Worm (Caenorhabditis elegans): ENCODE data around the gene F54H5.14.

Gene F54H5.14

ce11 chrII:6616770-6617169, 8.4 kb downstream of the F54H5.14 start, which contains the start of gene klf-3:
TSS of gene klf-3 (plus strand) at chrII:6616878.
- TF ChIP-seq sea-1 (GFP tag; conservative IDR thresholded peaks at IDR 0.05) (no peak), aly-1 (tag; optimal IDR thresholded peaks at IDR 0.05) (no peak), ceh-36 (tag; optimal IDR thresholded peaks at IDR 0.05) (no peak), ama-1 (optimal IDR thresholded peaks at IDR 0.05) (no peak), ceh-13 (GFP tag; optimal IDR thresholded peaks at IDR 0.05) (no peak), hnd-1 (tag; optimal IDR thresholded peaks at IDR 0.05) (no peak)

ce11 chrII:6616135-6616534, 9.1 kb downstream of the F54H5.14 start:
- TF ChIP-seq tbx-11 (GFP tag; IDR thresholded peaks at IDR 0.05) = no peak
- no peak for TF ChIP-seq sea-1 (GFP tag; conservative IDR thresholded peaks at IDR 0.05)
- TF ChIP-seq ceh-13 (GFP tag; optimal IDR thresholded peaks at IDR 0.05) = no peak
- no peak for TF ChIP-seq aly-1 (tag; optimal IDR thresholded peaks at IDR 0.05)

- no peak for TF ChIP-seq hnd-1 (tag; optimal IDR thresholded peaks at IDR 0.05)
Observed at ce11 chrII:6615232-6616029, 9.8 kb downstream of the F54H5.14 start.

ce11 chrII:6614500-6614899, 10.7 kb downstream of the F54H5.14 start:
- TF ChIP-seq B0310.2 (tag; optimal IDR thresholded peaks at IDR 0.05) (no peak), tbx-37 (GFP tag; conservative IDR thresholded peaks at IDR 0.05) (no peak), tbx-11 (GFP tag; IDR thresholded peaks at IDR 0.05) (no peak), scrt-1 (GFP tag; IDR thresholded peaks at IDR 0.05) (no peak), sea-1 (GFP tag; conservative IDR thresholded peaks at IDR 0.05) (no peak), ceh-36 (tag; optimal IDR thresholded peaks at IDR 0.05) (no peak), ceh-13 (GFP tag; optimal IDR thresholded peaks at IDR 0.05) (no peak), aly-1 (tag; optimal IDR thresholded peaks at IDR 0.05) (no peak), tra-4 (tag; optimal IDR thresholded peaks at IDR 0.05) (no peak), hmg-4 (GFP tag; optimal IDR thresholded peaks at IDR 0.05) (no peak), F13C5.2 (tag; optimal IDR thresholded peaks at IDR 0.05) (no peak), ets-7 (tag; optimal IDR thresholded peaks at IDR 0.05) (no peak), hmbx-1 (tag; optimal IDR thresholded peaks at IDR 0.05) (no peak), pes-1 (GFP tag; IDR thresholded peaks at IDR 0.05) (no peak), ama-1 (optimal IDR thresholded peaks at IDR 0.05) (no peak), flt-1 (GFP tag; IDR thresholded peaks at IDR 0.05) (no peak)

ce11 chrII:6612544-6612943, 12.7 kb downstream of the F54H5.14 start:
- no peak for TF ChIP-seq ama-1 (optimal IDR thresholded peaks at IDR 0.05)
- TF ChIP-seq tbx-11 (GFP tag; IDR thresholded peaks at IDR 0.05) = no peak
- no peak for TF ChIP-seq tra-4 (tag; optimal IDR thresholded peaks at IDR 0.05)
- no peak for TF ChIP-seq B0310.2 (tag; optimal IDR thresholded peaks at IDR 0.05)
- TF ChIP-seq pes-1 (GFP tag; IDR thresholded peaks at IDR 0.05) = no peak
- TF ChIP-seq hmg-4 (GFP tag; optimal IDR thresholded peaks at IDR 0.05) = no peak
- TF ChIP-seq hmbx-1 (tag; optimal IDR thresholded peaks at IDR 0.05) = no peak
- TF ChIP-seq F13C5.2 (tag; optimal IDR thresholded peaks at IDR 0.05) = no peak
- no peak for TF ChIP-seq ets-7 (tag; optimal IDR thresholded peaks at IDR 0.05)
- TF ChIP-seq scrt-1 (GFP tag; IDR thresholded peaks at IDR 0.05) = no peak
- no peak for TF ChIP-seq ceh-36 (tag; optimal IDR thresholded peaks at IDR 0.05)
- TF ChIP-seq tbx-37 (GFP tag; conservative IDR thresholded peaks at IDR 0.05) = no peak
- TF ChIP-seq flt-1 (GFP tag; IDR thresholded peaks at IDR 0.05) = no peak
- no peak for TF ChIP-seq hnd-1 (tag; optimal IDR thresholded peaks at IDR 0.05)
- no peak for TF ChIP-seq aly-1 (tag; optimal IDR thresholded peaks at IDR 0.05)
- TF ChIP-seq sea-1 (GFP tag; conservative IDR thresholded peaks at IDR 0.05) = no peak

- TF ChIP-seq B0310.2 (tag; optimal IDR thresholded peaks at IDR 0.05) = no peak
- TF ChIP-seq flt-1 (GFP tag; IDR thresholded peaks at IDR 0.05) = no peak
- no peak for TF ChIP-seq ceh-13 (GFP tag; optimal IDR thresholded peaks at IDR 0.05)
- TF ChIP-seq tbx-37 (GFP tag; conservative IDR thresholded peaks at IDR 0.05) = no peak
- no peak for TF ChIP-seq hmg-4 (GFP tag; optimal IDR thresholded peaks at IDR 0.05)
- TF ChIP-seq ama-1 (optimal IDR thresholded peaks at IDR 0.05) = no peak
- TF ChIP-seq pes-1 (GFP tag; IDR thresholded peaks at IDR 0.05) = no peak
- TF ChIP-seq ceh-36 (tag; optimal IDR thresholded peaks at IDR 0.05) = no peak
- no peak for TF ChIP-seq tra-4 (tag; optimal IDR thresholded peaks at IDR 0.05)
- TF ChIP-seq sea-1 (GFP tag; conservative IDR thresholded peaks at IDR 0.05) = no peak
- TF ChIP-seq F13C5.2 (tag; optimal IDR thresholded peaks at IDR 0.05) = no peak
- TF ChIP-seq ets-7 (tag; optimal IDR thresholded peaks at IDR 0.05) = no peak
- no peak for TF ChIP-seq scrt-1 (GFP tag; IDR thresholded peaks at IDR 0.05)
- TF ChIP-seq hmbx-1 (tag; optimal IDR thresholded peaks at IDR 0.05) = no peak
- no peak for TF ChIP-seq aly-1 (tag; optimal IDR thresholded peaks at IDR 0.05)
- no peak for TF ChIP-seq hnd-1 (tag; optimal IDR thresholded peaks at IDR 0.05)
- TF ChIP-seq tbx-11 (GFP tag; IDR thresholded peaks at IDR 0.05) = no peak
Observed at ce11 chrII:6610262-6610661, 14.9 kb downstream of the F54H5.14 start.

- no peak for TF ChIP-seq hmg-4 (GFP tag; optimal IDR thresholded peaks at IDR 0.05)
- no peak for TF ChIP-seq ets-7 (tag; optimal IDR thresholded peaks at IDR 0.05)
- no peak for TF ChIP-seq flt-1 (GFP tag; IDR thresholded peaks at IDR 0.05)
- no peak for TF ChIP-seq aly-1 (tag; optimal IDR thresholded peaks at IDR 0.05)
- TF ChIP-seq scrt-1 (GFP tag; IDR thresholded peaks at IDR 0.05) = no peak
- no peak for TF ChIP-seq tra-4 (tag; optimal IDR thresholded peaks at IDR 0.05)
Observed at ce11 chrII:6609315-6609842, 15.8 kb downstream of the F54H5.14 start, which contains the start of gene epg-5. TSS of gene epg-5 (minus strand) at chrII:6609365.

- TF ChIP-seq ceh-36 (tag; optimal IDR thresholded peaks at IDR 0.05) = no peak
- TF ChIP-seq hmbx-1 (tag; optimal IDR thresholded peaks at IDR 0.05) = no peak
- no peak for TF ChIP-seq flt-1 (GFP tag; IDR thresholded peaks at IDR 0.05)
- no peak for TF ChIP-seq hnd-1 (tag; optimal IDR thresholded peaks at IDR 0.05)
- TF ChIP-seq scrt-1 (GFP tag; IDR thresholded peaks at IDR 0.05) = no peak
- no peak for TF ChIP-seq tra-4 (tag; optimal IDR thresholded peaks at IDR 0.05)
- no peak for TF ChIP-seq tbx-37 (GFP tag; conservative IDR thresholded peaks at IDR 0.05)
Observed at ce11 chrII:6608626-6609025, 16.6 kb downstream of the F54H5.14 start.

All from whole organism, early embryonic.